Worm (Caenorhabditis elegans): Measurements from ENCODE around the gene lgc-33.

Gene lgc-33

DNA sequence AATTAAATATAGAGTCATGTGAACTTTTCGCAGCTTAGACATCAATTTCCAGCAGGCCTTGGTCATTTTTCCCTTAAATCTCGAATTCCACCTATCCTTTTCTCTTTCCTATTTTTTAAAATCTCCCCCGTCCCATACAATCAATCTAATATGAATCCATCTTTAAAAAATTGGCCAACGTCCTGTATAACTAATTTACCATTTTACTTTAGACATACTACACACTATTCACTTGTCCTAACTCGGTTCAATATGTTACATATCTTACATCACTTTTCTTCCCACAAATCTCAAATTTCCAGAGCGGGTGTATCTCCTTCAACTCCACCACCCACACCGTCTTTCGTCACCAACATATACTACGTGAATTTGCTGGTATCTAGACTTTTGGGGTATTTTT is at the start of gene lgc-33:
Gene lgc-33, plus strand, starts transcription at position 301 of the 400 bp plus-strand sequence.
- TF ChIP-seq tbx-11 (GFP tag; IDR thresholded peaks at IDR 0.05), result no peak
- TF ChIP-seq ama-1 (optimal IDR thresholded peaks at IDR 0.05), result no peak
- no peak for TF ChIP-seq pes-1 (GFP tag; IDR thresholded peaks at IDR 0.05)

DNA sequence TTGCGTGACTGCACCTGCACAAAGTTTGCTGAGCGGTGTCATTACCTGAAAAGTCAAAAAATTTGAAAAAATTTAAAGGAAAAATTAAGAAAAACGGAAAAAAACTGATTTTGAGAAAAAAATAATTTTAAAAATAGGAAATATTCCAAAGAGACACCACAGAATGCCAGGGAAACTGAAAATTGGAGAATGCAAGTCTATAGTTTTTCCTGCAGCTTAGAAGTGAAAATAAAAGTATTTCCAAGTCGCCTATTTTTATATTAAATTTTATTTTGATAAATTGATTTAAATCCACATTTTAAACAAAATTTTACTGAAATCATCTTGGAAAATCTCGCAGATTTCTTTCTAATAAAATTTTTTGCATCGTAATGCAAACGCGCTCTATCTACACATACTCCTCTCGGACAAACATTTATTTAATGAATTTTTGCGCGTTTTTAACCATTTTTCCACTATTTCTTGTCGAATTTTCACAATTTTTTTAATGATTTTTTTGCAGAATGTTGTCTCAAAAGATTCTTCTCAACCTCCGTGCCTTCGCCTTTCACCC is 48.7 kb upstream of the lgc-33 start, which contains the start of the genes F56B3.11 and ech-5:
Gene F56B3.11, minus strand, starts transcription at position 51 of the 553 bp plus-strand sequence.
Gene ech-5, plus strand, starts transcription at position 503 of the 553 bp plus-strand sequence.
- TF ChIP-seq tbx-11 (GFP tag; IDR thresholded peaks at IDR 0.05), result no peak
- no peak for TF ChIP-seq scrt-1 (GFP tag; IDR thresholded peaks at IDR 0.05)
- peak; percentile 42 for TF ChIP-seq hmbx-1 (tag; optimal IDR thresholded peaks at IDR 0.05)
- TF ChIP-seq pes-1 (GFP tag; IDR thresholded peaks at IDR 0.05), result peak; percentile 53; the same call in 1 of the 2 replicates
- peak; percentile 37 for TF ChIP-seq hnd-1 (tag; optimal IDR thresholded peaks at IDR 0.05)
- peak; percentile 70 for TF ChIP-seq F13C5.2 (tag; optimal IDR thresholded peaks at IDR 0.05)
- TF ChIP-seq ceh-13 (GFP tag; optimal IDR thresholded peaks at IDR 0.05), result peak; percentile 33
- TF ChIP-seq tra-4 (tag; optimal IDR thresholded peaks at IDR 0.05), result no peak

DNA sequence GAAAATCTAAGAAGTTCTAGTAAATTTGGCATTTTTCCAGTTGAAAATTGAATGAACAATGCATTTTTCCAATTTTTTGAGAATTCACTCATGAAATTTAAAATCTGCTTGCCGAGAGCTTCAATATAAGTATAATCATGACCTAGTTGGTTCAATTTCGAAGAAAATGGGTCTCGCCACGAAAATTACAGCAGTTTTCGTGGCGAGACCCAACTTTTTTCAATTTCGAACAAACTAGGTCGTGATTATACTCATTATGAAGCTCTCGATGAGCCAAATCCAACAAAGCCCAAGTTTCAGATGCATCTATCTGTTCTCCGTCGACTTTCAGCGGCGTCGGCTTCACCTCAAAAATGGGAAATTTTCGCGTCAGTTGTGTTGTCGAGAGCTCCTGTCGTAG is 44.8 kb upstream of the lgc-33 start, which contains the start of gene mrpl-46:
Gene mrpl-46, plus strand, starts transcription at position 301 of the 400 bp plus-strand sequence.
- TF ChIP-seq hnd-1 (tag; optimal IDR thresholded peaks at IDR 0.05) (no peak), sea-1 (GFP tag; conservative IDR thresholded peaks at IDR 0.05) (no peak), pes-1 (GFP tag; IDR thresholded peaks at IDR 0.05) (no peak), scrt-1 (GFP tag; IDR thresholded peaks at IDR 0.05) (no peak), B0310.2 (tag; optimal IDR thresholded peaks at IDR 0.05) (no peak), aly-1 (tag; optimal IDR thresholded peaks at IDR 0.05) (no peak), tbx-37 (GFP tag; conservative IDR thresholded peaks at IDR 0.05) (no peak), F13C5.2 (tag; optimal IDR thresholded peaks at IDR 0.05) (no peak), ets-7 (tag; optimal IDR thresholded peaks at IDR 0.05) (no peak), tbx-11 (GFP tag; IDR thresholded peaks at IDR 0.05) (no peak), ceh-36 (tag; optimal IDR thresholded peaks at IDR 0.05) (no peak), hmbx-1 (tag; optimal IDR thresholded peaks at IDR 0.05) (no peak)

DNA sequence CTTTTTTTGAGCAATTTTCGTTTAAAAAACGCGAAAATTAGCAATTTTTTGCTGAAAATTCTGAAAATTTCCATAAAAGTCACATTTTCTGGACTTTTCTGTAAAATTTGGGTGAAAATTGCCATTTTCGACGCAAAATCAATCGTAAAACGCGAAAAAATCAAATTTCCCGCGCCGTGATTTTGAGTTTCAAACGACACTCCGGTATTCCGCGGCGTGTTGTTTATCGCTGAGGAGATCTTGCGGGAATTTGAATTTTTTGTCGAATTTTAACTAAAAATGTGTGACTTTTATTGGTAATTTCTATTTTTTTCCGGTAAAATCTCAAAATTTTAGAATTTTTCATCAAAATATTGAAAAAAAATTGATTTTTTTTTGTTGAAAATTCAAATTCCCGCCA is 44.1 kb upstream of the lgc-33 start:
- TF ChIP-seq aly-1 (tag; optimal IDR thresholded peaks at IDR 0.05) (no peak), hnd-1 (tag; optimal IDR thresholded peaks at IDR 0.05) (no peak), tbx-37 (GFP tag; conservative IDR thresholded peaks at IDR 0.05) (no peak), B0310.2 (tag; optimal IDR thresholded peaks at IDR 0.05) (no peak), pes-1 (GFP tag; IDR thresholded peaks at IDR 0.05) (no peak), ceh-36 (tag; optimal IDR thresholded peaks at IDR 0.05) (no peak), hmbx-1 (tag; optimal IDR thresholded peaks at IDR 0.05) (no peak), sea-1 (GFP tag; conservative IDR thresholded peaks at IDR 0.05) (no peak), ets-7 (tag; optimal IDR thresholded peaks at IDR 0.05) (no peak)

DNA sequence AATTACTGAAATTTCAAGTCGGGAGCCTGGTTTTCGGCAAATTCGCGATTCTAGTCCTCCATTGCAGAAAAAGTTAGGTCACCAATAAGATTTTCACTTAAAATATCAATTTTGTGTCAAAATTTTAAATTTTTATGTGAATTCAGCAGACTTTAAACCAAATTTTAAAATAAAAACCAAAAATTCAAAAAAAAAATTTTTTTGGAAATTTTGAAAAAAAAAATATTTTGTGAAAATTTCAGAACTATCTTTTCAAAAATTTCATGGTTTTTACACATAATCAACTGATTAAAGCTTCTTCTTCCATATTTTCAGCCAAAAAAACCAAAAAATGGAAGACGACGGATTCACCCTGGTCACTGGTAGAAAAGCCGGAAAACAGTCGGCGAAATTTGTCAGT is 40.5 kb upstream of the lgc-33 start, which contains the start of gene Y55F3BL.4:
Gene Y55F3BL.4, plus strand, starts transcription at position 301 of the 400 bp plus-strand sequence.
- TF ChIP-seq sea-1 (GFP tag; conservative IDR thresholded peaks at IDR 0.05) (no peak), aly-1 (tag; optimal IDR thresholded peaks at IDR 0.05) (no peak), ceh-13 (GFP tag; optimal IDR thresholded peaks at IDR 0.05) (no peak), hmg-4 (GFP tag; optimal IDR thresholded peaks at IDR 0.05) (no peak), pes-1 (GFP tag; IDR thresholded peaks at IDR 0.05) (no peak), tra-4 (tag; optimal IDR thresholded peaks at IDR 0.05) (no peak), tbx-11 (GFP tag; IDR thresholded peaks at IDR 0.05) (no peak), hnd-1 (tag; optimal IDR thresholded peaks at IDR 0.05) (no peak), scrt-1 (GFP tag; IDR thresholded peaks at IDR 0.05) (no peak), ets-7 (tag; optimal IDR thresholded peaks at IDR 0.05) (no peak), tbx-37 (GFP tag; conservative IDR thresholded peaks at IDR 0.05) (no peak), hmbx-1 (tag; optimal IDR thresholded peaks at IDR 0.05) (no peak), flt-1 (GFP tag; IDR thresholded peaks at IDR 0.05) (no peak), ceh-36 (tag; optimal IDR thresholded peaks at IDR 0.05) (no peak)

DNA sequence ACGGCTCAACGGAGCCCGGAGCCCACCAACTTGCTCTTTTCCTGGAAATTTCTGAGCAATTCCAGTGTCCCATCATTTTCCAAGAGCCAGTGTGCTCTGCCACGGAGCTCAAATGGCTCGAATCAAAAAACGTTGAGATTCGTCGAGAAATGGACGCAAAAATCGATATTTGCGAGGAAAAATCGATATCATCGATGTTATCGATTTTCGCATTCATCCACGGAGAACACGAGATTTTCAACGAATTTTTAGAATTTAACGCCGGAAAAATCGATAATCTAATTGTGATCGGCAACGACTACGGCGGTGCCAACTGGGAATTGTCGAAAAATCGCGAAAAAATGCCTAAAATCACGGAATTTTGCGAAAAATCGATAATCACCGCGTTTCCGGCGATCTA is 39.6 kb upstream of the lgc-33 start:
- 0 out of 2 replicates have a peak, but pooled peaks have one; percentile 6 for TF ChIP-seq pes-1 (GFP tag; IDR thresholded peaks at IDR 0.05)
- TF ChIP-seq tra-4 (tag; optimal IDR thresholded peaks at IDR 0.05), result no peak

DNA sequence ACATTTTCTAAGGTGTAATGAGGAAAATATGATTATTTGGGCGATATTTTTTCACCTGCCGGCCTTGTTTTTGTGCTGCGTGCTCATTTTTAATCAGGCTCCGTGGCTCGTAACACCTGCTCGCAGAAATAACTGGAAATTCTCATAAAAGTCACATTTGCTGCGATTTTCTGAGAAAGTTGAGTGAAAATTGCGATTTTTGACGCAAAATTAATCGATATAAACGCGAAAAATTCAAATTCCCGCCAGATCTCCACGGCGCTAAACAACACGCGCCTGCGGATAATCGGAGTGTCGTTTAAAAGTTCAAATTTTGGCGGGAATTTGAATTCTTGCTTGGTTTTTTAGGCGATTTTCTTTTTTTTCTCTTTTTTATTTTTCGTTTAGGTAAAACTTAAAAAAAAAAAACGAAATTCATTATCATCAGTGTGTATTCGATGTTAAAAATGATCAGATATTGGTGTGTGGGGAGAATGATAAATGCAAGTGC is 38.2 kb upstream of the lgc-33 start, which contains the start of gene Y55F3BL.6:
Gene Y55F3BL.6, minus strand, starts transcription at position 51 of the 490 bp plus-strand sequence.
- TF ChIP-seq scrt-1 (GFP tag; IDR thresholded peaks at IDR 0.05) (no peak), hmg-4 (GFP tag; optimal IDR thresholded peaks at IDR 0.05) (no peak), pes-1 (GFP tag; IDR thresholded peaks at IDR 0.05) (no peak), F13C5.2 (tag; optimal IDR thresholded peaks at IDR 0.05) (no peak), hnd-1 (tag; optimal IDR thresholded peaks at IDR 0.05) (no peak), B0310.2 (tag; optimal IDR thresholded peaks at IDR 0.05) (no peak), tbx-37 (GFP tag; conservative IDR thresholded peaks at IDR 0.05) (no peak), ama-1 (optimal IDR thresholded peaks at IDR 0.05) (no peak), sea-1 (GFP tag; conservative IDR thresholded peaks at IDR 0.05) (no peak), flt-1 (GFP tag; IDR thresholded peaks at IDR 0.05) (no peak), hmbx-1 (tag; optimal IDR thresholded peaks at IDR 0.05) (no peak), aly-1 (tag; optimal IDR thresholded peaks at IDR 0.05) (no peak), ets-7 (tag; optimal IDR thresholded peaks at IDR 0.05) (no peak), ceh-13 (GFP tag; optimal IDR thresholded peaks at IDR 0.05) (no peak)

DNA sequence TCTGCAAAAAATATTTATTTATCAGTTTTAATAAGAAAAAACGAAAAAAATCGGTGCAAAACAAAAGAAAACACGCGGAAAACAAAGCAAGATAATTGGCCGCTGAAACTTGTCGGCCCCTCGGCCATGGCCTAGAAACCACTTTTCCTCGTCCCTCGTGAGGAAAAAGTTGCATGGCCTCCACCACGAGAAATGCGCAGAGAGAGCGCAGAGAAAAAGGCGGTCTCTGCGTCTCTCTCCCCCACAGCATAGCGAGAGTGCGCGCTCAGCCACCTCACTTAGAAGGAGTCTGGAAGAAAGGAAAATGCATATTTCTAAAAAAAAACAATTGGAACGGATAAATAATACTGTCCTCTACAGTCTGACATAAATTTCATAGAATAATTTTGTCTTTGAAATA is 32.0 kb upstream of the lgc-33 start:
- TF ChIP-seq sea-1 (GFP tag; conservative IDR thresholded peaks at IDR 0.05) (0 out of 2 replicates have a peak, but pooled peaks have one; percentile 24), pes-1 (GFP tag; IDR thresholded peaks at IDR 0.05) (peak; percentile 78), flt-1 (GFP tag; IDR thresholded peaks at IDR 0.05) (peak; percentile 63), tbx-11 (GFP tag; IDR thresholded peaks at IDR 0.05) (peak; percentile 61; the same call in 1 of the 2 replicates)
